Worm (Caenorhabditis elegans): ENCODE data around the gene tag-196.

DNA sequence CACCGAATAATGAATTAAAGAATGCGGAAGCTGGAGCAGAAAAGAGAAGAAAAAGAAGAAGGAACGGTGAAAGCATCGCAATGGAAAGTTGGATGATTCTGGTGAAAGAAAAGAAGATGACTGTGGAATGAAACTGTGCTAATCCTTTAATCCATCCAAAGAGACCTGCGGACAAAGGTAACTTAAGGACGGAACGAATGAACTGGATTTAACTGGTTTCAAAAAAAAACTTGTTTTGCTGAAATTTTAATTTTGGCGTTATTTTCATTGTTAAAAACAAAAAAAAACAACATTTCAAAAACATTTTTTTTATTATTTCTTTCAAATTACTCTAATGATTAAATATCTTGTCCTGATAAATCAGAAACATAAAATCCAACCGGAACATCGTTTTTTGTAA, 42.2 kb downstream of the tag-196 start, which contains the start of gene grl-12:
- TF ChIP-seq hmg-4 (GFP tag; optimal IDR thresholded peaks at IDR 0.05) (no peak), ama-1 (optimal IDR thresholded peaks at IDR 0.05) (no peak), sea-1 (GFP tag; conservative IDR thresholded peaks at IDR 0.05) (no peak), B0310.2 (tag; optimal IDR thresholded peaks at IDR 0.05) (no peak), ets-7 (tag; optimal IDR thresholded peaks at IDR 0.05) (no peak), hmbx-1 (tag; optimal IDR thresholded peaks at IDR 0.05) (no peak), flt-1 (GFP tag; IDR thresholded peaks at IDR 0.05) (no peak)
